Fruit fly (Drosophila melanogaster) whole organism, prepupa: ENCODE measurements around the gene CG11555.

Experiments
- CG6163 ChIP-seq: fragments of 200-800 bp; sonication (Bioruptor generic); IDR thresholded peaks from 3 replicates; pipeline ENCODE4 v1.3.6; 2022; ENCODE audit warnings: missing biosample characterization, missing genetic modification characterization
- CG7368 ChIP-seq: fragments of 200-800 bp; sonication (Bioruptor generic); optimal IDR thresholded peaks from 3 replicates; lab custom pipeline; 2016; ENCODE audit warnings: missing biosample characterization, missing genetic modification characterization
- Hr39 ChIP-seq: fragments of 200-800 bp; sonication (Bioruptor generic); optimal IDR thresholded peaks from 2 replicates; lab custom pipeline; 2016; ENCODE audit warnings: missing biosample characterization, missing genetic modification characterization
- pdm3 ChIP-seq: fragments of 200-800 bp; sonication (Bioruptor generic); optimal IDR thresholded peaks from 3 replicates; lab custom pipeline; 2016; ENCODE audit warnings: missing biosample characterization, missing genetic modification characterization
- salr ChIP-seq, 2 experiments: fragments of 200-800 bp; sonication (Bioruptor generic); optimal IDR thresholded peaks; 3 replicates each; lab custom pipeline; 2016 to 2018; ENCODE audit warnings: missing biosample characterization in 2 of 2, missing genetic modification characterization in 2 of 2, mild to moderate bottlenecking in 1 of 2
- ss ChIP-seq, 2 experiments: fragments of 200-800 bp; sonication (Bioruptor generic); optimal IDR thresholded peaks; 2 replicates in 1 of 2; 3 replicates in 1 of 2; lab custom pipeline; 2017 to 2018; ENCODE audit warnings: mild to moderate bottlenecking in 2 of 2, missing biosample characterization in 2 of 2, missing genetic modification characterization in 2 of 2, moderate library complexity in 1 of 2

dm6 chr2L:290373-290772 lies 16.7 kb downstream of the CG11555 start:
- no peak for TF ChIP-seq CG6163 (GFP tag; lab: Robert Waterston, UW)
- TF ChIP-seq pdm3 (GFP tag; lab: Kevin White, UChicago) = no peak
- TF ChIP-seq Hr39 = no peak
- TF ChIP-seq CG7368 (GFP tag; lab: Kevin White, UChicago) = no peak
- no peak for TF ChIP-seq ss (GFP tag; optimal IDR thresholded peaks at IDR 0.05; lab: Kevin White, UChicago)
- no peak for TF ChIP-seq salr (GFP tag; optimal IDR thresholded peaks at IDR 0.05; lab: Kevin White, UChicago)
